Worm (Caenorhabditis elegans) whole organism, L4 larva: ENCODE data around the gene R07A4.3.

Experiments used
- F44E2.7 ChIP-seq: fragments of 200-800 bp; sonication (Bioruptor generic); IDR thresholded peaks from 2 replicates; pipeline ENCODE4 v2.1.2; 2022; ENCODE audit warnings: missing genetic modification characterization, missing compliant biosample characterization
- Y105C5A.15 ChIP-seq: fragments of 200-800 bp; sonication (Bioruptor generic); IDR thresholded peaks from 2 replicates; pipeline ENCODE4 v1.3.6; 2022; ENCODE audit warnings: missing genetic modification characterization, missing compliant biosample characterization
- Y48G9A.11 ChIP-seq: fragments of 200-800 bp; sonication (Bioruptor generic); IDR thresholded peaks from 2 replicates; pipeline ENCODE4 v1.3.6; 2022; ENCODE audit warnings: missing genetic modification reagents, missing genetic modification characterization, missing compliant biosample characterization
- ZK337.2 ChIP-seq: fragments of 200-800 bp; sonication (Bioruptor generic); IDR thresholded peaks from 2 replicates; pipeline ENCODE4 v1.3.6; 2022; ENCODE audit warnings: missing genetic modification reagents, missing genetic modification characterization, missing compliant biosample characterization
- aha-1 ChIP-seq: fragments of 150-350 bp; peaks from one replicate; lab custom pipeline; 2014; ENCODE audit warnings: missing biosample characterization, missing genetic modification characterization
- ceh-44 ChIP-seq: fragments of 200-800 bp; sonication (Bioruptor generic); IDR thresholded peaks from 2 replicates; pipeline ENCODE4 v1.3.6; 2022; ENCODE audit warnings: missing genetic modification reagents, missing genetic modification characterization, missing compliant biosample characterization
- ceh-82 ChIP-seq: sonication (generic microtip); optimal IDR thresholded peaks from 2 replicates; lab custom pipeline; 2017; ENCODE audit warnings: missing biosample characterization, missing genetic modification characterization
- ces-1 ChIP-seq: fragments of 150-350 bp; sonication (generic microtip); optimal IDR thresholded peaks from 4 replicates; lab custom pipeline; 2014; ENCODE audit warnings: missing biosample characterization, missing genetic modification reagents, missing genetic modification characterization
- ctbp-1 ChIP-seq: fragments of 200-800 bp; sonication (Bioruptor generic); IDR thresholded peaks from 2 replicates; pipeline ENCODE4 v1.3.6; 2022; ENCODE audit warnings: missing genetic modification reagents, missing genetic modification characterization, missing compliant biosample characterization
- daf-16 ChIP-seq, 3 experiments: sonication (generic microtip); optimal IDR thresholded peaks; 2 replicates each; lab custom pipeline; 2016 to 2017; ENCODE audit warnings: missing genetic modification characterization in 3 of 3, missing genetic modification reagents in 3 of 3, mild to moderate bottlenecking in 2 of 3, missing compliant biosample characterization in 2 of 3, missing biosample characterization in 1 of 3, moderate library complexity in 1 of 3
- dmd-6 ChIP-seq: fragments of 200-800 bp; sonication (Bioruptor generic); IDR thresholded peaks from 2 replicates; pipeline ENCODE4 v1.3.6; 2022; ENCODE audit warnings: missing genetic modification reagents, missing genetic modification characterization, missing compliant biosample characterization
- dpl-1 ChIP-seq: fragments of 150-350 bp; optimal IDR thresholded peaks from 2 replicates; lab custom pipeline; 2014; ENCODE audit warnings: missing biosample characterization, missing genetic modification reagents, missing genetic modification characterization
- duxl-1 ChIP-seq: sonication (generic microtip); optimal IDR thresholded peaks from 2 replicates; lab custom pipeline; 2016; ENCODE audit warnings: mild to moderate bottlenecking, missing genetic modification characterization, moderate library complexity, missing compliant biosample characterization; ENCODE audit not compliant: poor library complexity
- dve-1 ChIP-seq: sonication (generic microtip); optimal IDR thresholded peaks from 2 replicates; lab custom pipeline; 2017; ENCODE audit warnings: antibody characterized with exemption, mild to moderate bottlenecking, missing genetic modification characterization, missing compliant biosample characterization; ENCODE audit not compliant: insufficient read depth
- egl-27 ChIP-seq: sonication (generic microtip); optimal IDR thresholded peaks from 3 replicates; lab custom pipeline; 2017; ENCODE audit warnings: missing biosample characterization, missing genetic modification reagents, missing genetic modification characterization
- egl-43 ChIP-seq: fragments of 200-800 bp; sonication (Bioruptor generic); IDR thresholded peaks from 2 replicates; pipeline ENCODE4 v1.3.6; 2022; ENCODE audit warnings: missing genetic modification reagents, missing genetic modification characterization, missing compliant biosample characterization
- fos-1 ChIP-seq: fragments of 150-350 bp; optimal IDR thresholded peaks from 2 replicates; lab custom pipeline; 2014; ENCODE audit warnings: missing biosample characterization, missing genetic modification characterization
- hlh-11 ChIP-seq: fragments of 200-800 bp; sonication (Bioruptor generic); optimal IDR thresholded peaks from 2 replicates; lab custom pipeline; 2018; ENCODE audit warnings: mild to moderate bottlenecking, missing genetic modification characterization, missing compliant biosample characterization
- hmg-1.1 ChIP-seq: fragments of 200-800 bp; sonication (Bioruptor generic); IDR thresholded peaks from 2 replicates; pipeline ENCODE4 v1.3.6; 2022; ENCODE audit warnings: missing genetic modification reagents, missing genetic modification characterization, missing compliant biosample characterization
- lin-15B ChIP-seq: fragments of 150-350 bp; sonication (generic microtip); optimal IDR thresholded peaks from 3 replicates; lab custom pipeline; 2014; ENCODE audit warnings: missing biosample characterization, missing genetic modification characterization
- lir-3 ChIP-seq: sonication (generic microtip); optimal IDR thresholded peaks from 2 replicates; lab custom pipeline; 2016; ENCODE audit warnings: mild to moderate bottlenecking, missing genetic modification characterization, missing compliant biosample characterization
- lsy-2 ChIP-seq, 2 experiments: fragments of 150-350 bp in 1 of 2; sonication (generic microtip) in 1 of 2; optimal IDR thresholded peaks; 2 replicates each; lab custom pipeline; 2014 to 2017; ENCODE audit warnings: missing biosample characterization in 2 of 2, missing genetic modification characterization in 2 of 2
- madf-9 ChIP-seq: fragments of 200-800 bp; sonication (Bioruptor generic); conservative IDR thresholded peaks from 2 replicates; pipeline ENCODE4 v1.3.6; 2022; ENCODE audit warnings: missing genetic modification reagents, missing genetic modification characterization, missing compliant biosample characterization
- mdl-1 ChIP-seq, 2 experiments: fragments of 150-350 bp in 1 of 2; sonication (generic microtip) in 1 of 2; optimal IDR thresholded peaks; 2 replicates each; lab custom pipeline; 2014 to 2017; ENCODE audit warnings: missing biosample characterization in 2 of 2, missing genetic modification characterization in 2 of 2
- mep-1 ChIP-seq: fragments of 150-350 bp; sonication (generic microtip); optimal IDR thresholded peaks from 3 replicates; lab custom pipeline; 2014; ENCODE audit warnings: missing biosample characterization, missing genetic modification characterization
- mes-2 ChIP-seq: sonication (generic microtip); optimal IDR thresholded peaks from 2 replicates; lab custom pipeline; 2016; ENCODE audit warnings: missing genotype, mild to moderate bottlenecking, missing genetic modification characterization, missing compliant biosample characterization; ENCODE audit not compliant: poor library complexity, severe bottlenecking
- mxl-2 ChIP-seq: fragments of 200-800 bp; sonication (Bioruptor generic); conservative IDR thresholded peaks from 2 replicates; pipeline ENCODE4 v1.3.6; 2022; ENCODE audit warnings: missing genetic modification reagents, missing genetic modification characterization, missing compliant biosample characterization
- nhr-237 ChIP-seq: sonication (generic microtip); optimal IDR thresholded peaks from 2 replicates; lab custom pipeline; 2017; ENCODE audit warnings: missing biosample characterization, missing genetic modification characterization
- nhr-48 ChIP-seq: sonication (generic microtip); optimal IDR thresholded peaks from 2 replicates; lab custom pipeline; 2016; ENCODE audit warnings: mild to moderate bottlenecking, missing genetic modification characterization, missing compliant biosample characterization
- nhr-6 ChIP-seq: fragments of 150-350 bp; optimal IDR thresholded peaks from 2 replicates; lab custom pipeline; 2014; ENCODE audit warnings: missing biosample characterization, missing genetic modification characterization
- nhr-76 ChIP-seq: fragments of 150-350 bp; optimal IDR thresholded peaks from 2 replicates; lab custom pipeline; 2014; ENCODE audit warnings: missing biosample characterization, missing genetic modification characterization
- pha-4 ChIP-seq, 2 experiments: fragments of 150-350 bp in 1 of 2; fragments of 200-800 bp in 1 of 2; sonication (Bioruptor generic) in 1 of 2; IDR thresholded peaks in 1 of 2; optimal IDR thresholded peaks in 1 of 2; 2 replicates each; pipeline versions ENCODE4 v1.3.6 to Lab custom; 2014 to 2022; ENCODE audit warnings: missing genetic modification characterization in 2 of 2, missing genetic modification reagents in 2 of 2, missing biosample characterization in 1 of 2, missing compliant biosample characterization in 1 of 2
- rbr-2 ChIP-seq: sonication (generic microtip); optimal IDR thresholded peaks from 2 replicates; lab custom pipeline; 2016; ENCODE audit warnings: missing genotype, missing genetic modification characterization, missing compliant biosample characterization
- sdz-12 ChIP-seq: fragments of 200-800 bp; sonication (Bioruptor generic); optimal IDR thresholded peaks from 2 replicates; lab custom pipeline; 2018; ENCODE audit warnings: mild to moderate bottlenecking, missing genetic modification characterization, missing compliant biosample characterization
- skn-1 ChIP-seq: fragments of 150-350 bp; optimal IDR thresholded peaks from 2 replicates; lab custom pipeline; 2014; ENCODE audit warnings: missing biosample characterization, missing genetic modification characterization
- tag-97 ChIP-seq: fragments of 200-800 bp; sonication (Bioruptor generic); IDR thresholded peaks from 2 replicates; pipeline ENCODE4 v1.3.6; 2022; ENCODE audit warnings: missing genetic modification characterization, missing compliant biosample characterization
- unc-62 ChIP-seq, 3 experiments: fragments of 150-350 bp in 1 of 3; sonication (generic microtip); optimal IDR thresholded peaks in 2 of 3; peaks in 1 of 3; 1 replicate in 1 of 3; 2 replicates in 2 of 3; lab custom pipeline; 2014 to 2017; ENCODE audit warnings: missing biosample characterization in 3 of 3, missing genetic modification characterization in 3 of 3, missing genetic modification reagents in 3 of 3, missing genotype in 1 of 3
- vab-7 ChIP-seq: fragments of 200-800 bp; sonication (Bioruptor generic); IDR thresholded peaks from 2 replicates; pipeline ENCODE4 v1.3.6; 2022; ENCODE audit warnings: missing genetic modification reagents, missing genetic modification characterization, missing compliant biosample characterization
- zag-1 ChIP-seq: fragments of 150-350 bp; optimal IDR thresholded peaks from 2 replicates; lab custom pipeline; 2014; ENCODE audit warnings: missing biosample characterization, missing genetic modification characterization
- ztf-11 ChIP-seq: fragments of 150-350 bp; optimal IDR thresholded peaks from 2 replicates; lab custom pipeline; 2014; ENCODE audit warnings: missing biosample characterization, missing genetic modification characterization

Gene R07A4.3

ce11 chrX:10766966-10767644 lies 13.6 kb downstream of the R07A4.3 start (continued):
- peak in 1 of 2 experiments; percentile 5 for TF ChIP-seq unc-62 (GFP tag; optimal IDR thresholded peaks at IDR 0.05 in 1 of 2; lab: Kevin White, UChicago)
- no peak for TF ChIP-seq unc-62 (tag; optimal IDR thresholded peaks at IDR 0.05; lab: Kevin White, UChicago)
- TF ChIP-seq F44E2.7 (GFP tag; lab: Robert Waterston, UW) = no peak
- TF ChIP-seq lir-3 (tag; lab: Kevin White, UChicago) = no peak
- TF ChIP-seq nhr-6 (tag; lab: Kevin White, UChicago) = no peak
- no peak for TF ChIP-seq fos-1
- TF ChIP-seq ceh-82 (tag; lab: Kevin White, UChicago) = no peak
- TF ChIP-seq, all 104 proteins: peak for 7

DNA sequence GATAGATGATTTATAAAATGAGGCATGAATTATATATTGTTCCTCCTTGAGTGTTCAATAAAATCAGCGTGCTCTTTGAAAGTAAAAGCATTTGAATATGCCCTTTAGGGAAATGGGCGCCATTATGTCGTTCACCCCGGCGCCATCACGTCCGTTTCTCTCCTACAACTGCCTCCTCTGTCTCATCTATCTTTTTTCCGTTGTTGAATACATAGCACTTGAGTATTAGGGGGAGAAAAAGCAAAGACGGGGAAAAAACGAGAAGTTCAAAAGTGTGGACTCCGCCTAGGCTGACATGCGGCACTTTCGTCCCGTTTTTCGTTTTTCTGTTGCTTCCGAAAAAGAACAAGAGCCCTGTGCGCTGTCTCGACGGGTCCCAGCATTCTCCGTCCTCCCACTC lies 14.2 kb downstream of the R07A4.3 start:
- TF ChIP-seq tag-97 (GFP tag; lab: Robert Waterston, UW) = 0 out of 2 replicates have a peak, but pooled peaks have one; percentile 76
- TF ChIP-seq skn-1 (tag; lab: Kevin White, UChicago) = no peak
- peak; percentile 17 for TF ChIP-seq hlh-11 (tag; lab: Kevin White, UChicago)
- TF ChIP-seq vab-7 (GFP tag; lab: Robert Waterston, UW) = no peak
- peak; percentile 97 for TF ChIP-seq aha-1
- TF ChIP-seq egl-27 (tag; lab: Kevin White, UChicago) = no peak
- TF ChIP-seq unc-62 (GFP tag; optimal IDR thresholded peaks at IDR 0.05 in 1 of 2; lab: Kevin White, UChicago) = peak in 1 of 2 experiments; percentile 88
- TF ChIP-seq unc-62 (tag; optimal IDR thresholded peaks at IDR 0.05; lab: Kevin White, UChicago) = no peak
- TF ChIP-seq daf-16 (GFP tag; optimal IDR thresholded peaks at IDR 0.05; lab: Kevin White, UChicago) = no peak
- TF ChIP-seq daf-16 (tag; optimal IDR thresholded peaks at IDR 0.05; lab: Kevin White, UChicago) = peak; percentile 21
- TF ChIP-seq ces-1 (GFP tag; lab: Kevin White, UChicago) = peak; percentile 9
- TF ChIP-seq ceh-44 (GFP tag; lab: Robert Waterston, UW) = no peak
- 0 out of 2 replicates have a peak, but pooled peaks have one; percentile 6 for TF ChIP-seq ctbp-1 (GFP tag; lab: Robert Waterston, UW)
- TF ChIP-seq hmg-1.1 (GFP tag; lab: Robert Waterston, UW) = peak; percentile 50
- TF ChIP-seq mxl-2 = no peak
- TF ChIP-seq zag-1 (tag; lab: Kevin White, UChicago) = no peak
- TF ChIP-seq lin-15B (tag; lab: Kevin White, UChicago) = no peak
- no peak for TF ChIP-seq duxl-1 (tag; lab: Kevin White, UChicago)
- peak; percentile 12; the same call in 1 of the 2 replicates for TF ChIP-seq dmd-6 (GFP tag; lab: Robert Waterston, UW)
- TF ChIP-seq Y48G9A.11 (GFP tag; lab: Robert Waterston, UW) = no peak
- peak; percentile 34 for TF ChIP-seq rbr-2 (tag; lab: Kevin White, UChicago)
- TF ChIP-seq madf-9 (GFP tag; lab: Robert Waterston, UW) = 0 out of 2 replicates have a peak, but pooled peaks have one; percentile 11
- peak; percentile 3 for TF ChIP-seq nhr-6 (tag; lab: Kevin White, UChicago)
- no peak for TF ChIP-seq sdz-12
- TF ChIP-seq lsy-2 (tag; optimal IDR thresholded peaks at IDR 0.05; lab: Kevin White, UChicago) = peak in 1 of 2 experiments; percentile 32
- peak; percentile 20; the same call in 1 of the 2 replicates for TF ChIP-seq egl-43 (GFP tag; lab: Robert Waterston, UW)
- peak; percentile 56 for TF ChIP-seq mes-2 (tag; lab: Kevin White, UChicago)
- peak; percentile 52 for TF ChIP-seq nhr-48
- no peak for TF ChIP-seq pha-4 (GFP tag; IDR thresholded peaks at IDR 0.05; lab: Robert Waterston, UW)
- TF ChIP-seq pha-4 (tag; optimal IDR thresholded peaks at IDR 0.05; lab: Kevin White, UChicago) = no peak
- TF ChIP-seq Y105C5A.15 = no peak

ce11 chrX:10768289-10769153 lies 15.0 kb downstream of the R07A4.3 start:
- TF ChIP-seq tag-97 (GFP tag; lab: Robert Waterston, UW) (no peak), dpl-1 (GFP tag; lab: Kevin White, UChicago) (no peak), egl-43 (GFP tag; lab: Robert Waterston, UW) (0 out of 2 replicates have a peak, but pooled peaks have one; percentile 4), dve-1 (tag; lab: Kevin White, UChicago) (peak; percentile 7), dmd-6 (GFP tag; lab: Robert Waterston, UW) (0 out of 2 replicates have a peak, but pooled peaks have one; percentile 16), mes-2 (tag; lab: Kevin White, UChicago) (peak; percentile 33), unc-62 (GFP tag; optimal IDR thresholded peaks at IDR 0.05 in 1 of 2; lab: Kevin White, UChicago) (peak in 1 of 2 experiments; percentile 13), unc-62 (tag; optimal IDR thresholded peaks at IDR 0.05; lab: Kevin White, UChicago) (no peak), ZK337.2 (GFP tag; lab: Robert Waterston, UW) (peak; percentile 64; the same call in 1 of the 2 replicates), aha-1 (peak; percentile 95), nhr-48 (peak; percentile 78), hlh-11 (tag; lab: Kevin White, UChicago) (peak; percentile 13), ztf-11 (no peak), mdl-1 (tag; optimal IDR thresholded peaks at IDR 0.05; lab: Kevin White, UChicago) (peak in 1 of 2 experiments; percentile 30), nhr-237 (tag; lab: Kevin White, UChicago) (no peak), mep-1 (peak; percentile 51), duxl-1 (tag; lab: Kevin White, UChicago) (no peak), nhr-76 (no peak)
